Worm (Caenorhabditis elegans) whole organism, late embryonic: ENCODE results near the gene R144.3.

Experiments used
- ceh-2 ChIP-seq: sonication (generic microtip); optimal IDR thresholded peaks from 2 replicates; lab custom pipeline; 2016; ENCODE audit warnings: missing genotype, missing genetic modification characterization, missing compliant biosample characterization
- ceh-9 ChIP-seq: sonication (generic microtip); optimal IDR thresholded peaks from 2 replicates; lab custom pipeline; 2016; ENCODE audit warnings: mild to moderate bottlenecking, missing genetic modification characterization, inconsistent platforms, missing compliant biosample characterization
- ets-4 ChIP-seq: sonication (generic microtip); optimal IDR thresholded peaks from 2 replicates; lab custom pipeline; 2016; ENCODE audit warnings: missing genetic modification characterization, missing compliant biosample characterization
- hlh-8 ChIP-seq: sonication (generic microtip); optimal IDR thresholded peaks from 2 replicates; lab custom pipeline; 2016; ENCODE audit warnings: missing genotype, missing genetic modification characterization, missing compliant biosample characterization
- nhr-232 ChIP-seq: sonication (generic microtip); optimal IDR thresholded peaks from 2 replicates; lab custom pipeline; 2016; ENCODE audit warnings: missing genetic modification characterization, missing compliant biosample characterization
- odd-2 ChIP-seq: sonication (generic microtip); optimal IDR thresholded peaks from 2 replicates; lab custom pipeline; 2017; ENCODE audit warnings: antibody characterized with exemption, mild to moderate bottlenecking, missing genetic modification characterization, missing compliant biosample characterization
- pqm-1 ChIP-seq: sonication (generic microtip); optimal IDR thresholded peaks from 2 replicates; lab custom pipeline; 2016; ENCODE audit warnings: missing genetic modification characterization, missing compliant biosample characterization

- no peak for TF ChIP-seq pqm-1
- no peak for TF ChIP-seq nhr-232 (tag; lab: Kevin White, UChicago)
- TF ChIP-seq hlh-8, result no peak
- TF ChIP-seq odd-2 (tag; lab: Kevin White, UChicago), result no peak
- TF ChIP-seq ets-4 (tag; lab: Kevin White, UChicago), result no peak
- no peak for TF ChIP-seq ceh-9
- no peak for TF ChIP-seq ceh-2 (tag; lab: Kevin White, UChicago)
Observed at ce11 chrIII:5017550-5017949, 4.2 kb upstream of the R144.3 start, which contains the start of gene larp-1.
